Worm (Caenorhabditis elegans): ENCODE data around the gene Y73C8B.9.

ce11 chrV:3165438-3165837 is 27.9 kb upstream of the Y73C8B.9 start, which contains the start of gene C36C5.14:
- TF ChIP-seq nhr-77 (tag; optimal IDR thresholded peaks at IDR 0.05) (no peak), nhr-12 (tag; optimal IDR thresholded peaks at IDR 0.05) (no peak), sma-3 (GFP tag; optimal IDR thresholded peaks at IDR 0.05) (no peak), F13H6.1 (tag; optimal IDR thresholded peaks at IDR 0.05) (no peak), ama-1 (optimal IDR thresholded peaks at IDR 0.05) (no peak), elt-3 (tag; optimal IDR thresholded peaks at IDR 0.05) (no peak), mbf-1 (tag; optimal IDR thresholded peaks at IDR 0.05) (no peak), nhr-23 (tag; optimal IDR thresholded peaks at IDR 0.05) (no peak), ztf-4 (tag; optimal IDR thresholded peaks at IDR 0.05) (no peak), snpc-4 (tag; optimal IDR thresholded peaks at IDR 0.05) (no peak), nhr-11 (tag; optimal IDR thresholded peaks at IDR 0.05) (no peak), unc-62 (GFP tag; optimal IDR thresholded peaks at IDR 0.05) (no peak), elt-1 (tag; optimal IDR thresholded peaks at IDR 0.05) (no peak), ztf-1 (GFP tag; conservative IDR thresholded peaks at IDR 0.05) (no peak)
